Fruit fly (Drosophila melanogaster): ENCODE measurements around the gene CG33169.

The CG33169 gene

dm6 chr3L:22824668-22825192 is 38.9 kb upstream of the CG33169 start:
- no peak for TF ChIP-seq CG17806 (tag; optimal IDR thresholded peaks at IDR 0.05)
- peak; percentile 56 for TF ChIP-seq Pif1B (GFP tag; optimal IDR thresholded peaks at IDR 0.05)
- TF ChIP-seq CG8301 (tag; optimal IDR thresholded peaks at IDR 0.05) = peak; percentile 8
- TF ChIP-seq CG15710 (tag; optimal IDR thresholded peaks at IDR 0.05) = peak; percentile 3
- TF ChIP-seq CG10348 (GFP tag; IDR thresholded peaks at IDR 0.05) = no peak
- peak; percentile 72 for TF ChIP-seq fd96Ca (GFP tag; IDR thresholded peaks at IDR 0.05)
- peak; percentile 55 for TF ChIP-seq Pif1A (GFP tag; optimal IDR thresholded peaks at IDR 0.05)
- peak; percentile 75 for TF ChIP-seq CG13204 (GFP tag; optimal IDR thresholded peaks at IDR 0.05)
- TF ChIP-seq CG34367 (tag; optimal IDR thresholded peaks at IDR 0.05) = no peak
- peak; percentile 7 for TF ChIP-seq Snoo (tag; optimal IDR thresholded peaks at IDR 0.05)
- TF ChIP-seq CG12605 (GFP tag; IDR thresholded peaks at IDR 0.05) = peak; percentile 81
- peak; percentile 79 for TF ChIP-seq Ets98B (GFP tag; IDR thresholded peaks at IDR 0.05)
- TF ChIP-seq rn (GFP tag; IDR thresholded peaks at IDR 0.05) = no peak
- TF ChIP-seq CG14655 (GFP tag; optimal IDR thresholded peaks at IDR 0.05) = peak; percentile 51
- peak; percentile 61 for TF ChIP-seq gl (tag; optimal IDR thresholded peaks at IDR 0.05)
- TF ChIP-seq CG8159 (tag; optimal IDR thresholded peaks at IDR 0.05) = no peak
- peak; percentile 71; the same call in 2 of the 3 replicates for TF ChIP-seq CG4496 (GFP tag; IDR thresholded peaks at IDR 0.05)
- TF ChIP-seq CG32121 (GFP tag; IDR thresholded peaks at IDR 0.05) = no peak; the same call in none of the 2 replicates
- peak; percentile 62 for TF ChIP-seq EcR (GFP tag; optimal IDR thresholded peaks at IDR 0.05)
- TF ChIP-seq CG9948 (tag; optimal IDR thresholded peaks at IDR 0.05) = no peak
- no peak for TF ChIP-seq D1 (tag; optimal IDR thresholded peaks at IDR 0.05)

DNA sequence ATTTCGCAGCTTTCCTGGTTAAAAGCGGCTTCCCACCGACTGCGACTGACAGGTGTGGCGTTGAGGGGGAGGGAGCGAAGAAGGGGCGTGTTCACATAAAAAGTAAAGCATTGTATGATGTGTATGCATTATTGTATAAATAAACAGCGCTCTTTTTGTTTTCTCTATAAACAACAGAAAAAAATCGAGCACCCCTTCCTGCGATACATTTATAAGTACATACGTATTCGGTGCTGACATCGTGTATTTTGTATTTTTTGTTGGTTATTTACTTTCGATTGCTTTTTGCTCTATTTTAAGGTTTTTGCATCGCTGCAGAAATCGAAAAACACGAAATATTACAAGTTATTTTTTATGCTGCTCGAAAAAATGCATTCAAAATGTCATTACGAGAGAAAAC is 37.4 kb upstream of the CG33169 start:
- peak; percentile 33 for TF ChIP-seq CG13204 (GFP tag; optimal IDR thresholded peaks at IDR 0.05)
- TF ChIP-seq D1 (tag; optimal IDR thresholded peaks at IDR 0.05) = peak; percentile 33
- TF ChIP-seq rn (GFP tag; IDR thresholded peaks at IDR 0.05) = no peak
- TF ChIP-seq gl (tag; optimal IDR thresholded peaks at IDR 0.05) = peak; percentile 20
- peak; percentile 3 for TF ChIP-seq CG15710 (tag; optimal IDR thresholded peaks at IDR 0.05)
- no peak for TF ChIP-seq CG12605 (GFP tag; IDR thresholded peaks at IDR 0.05)
- peak; percentile 4 for TF ChIP-seq Pif1B (GFP tag; optimal IDR thresholded peaks at IDR 0.05)
- TF ChIP-seq CG17806 (tag; optimal IDR thresholded peaks at IDR 0.05) = peak; percentile 9

- no peak for TF ChIP-seq CG8159 (tag; optimal IDR thresholded peaks at IDR 0.05)
- no peak for TF ChIP-seq D1 (tag; optimal IDR thresholded peaks at IDR 0.05)
- TF ChIP-seq rn (GFP tag; IDR thresholded peaks at IDR 0.05) = no peak
- TF ChIP-seq CG17806 (tag; optimal IDR thresholded peaks at IDR 0.05) = no peak
- TF ChIP-seq EcR (GFP tag; optimal IDR thresholded peaks at IDR 0.05) = no peak
Measured at dm6 chr3L:22830132-22830697, 33.4 kb upstream of the CG33169 start.

DNA sequence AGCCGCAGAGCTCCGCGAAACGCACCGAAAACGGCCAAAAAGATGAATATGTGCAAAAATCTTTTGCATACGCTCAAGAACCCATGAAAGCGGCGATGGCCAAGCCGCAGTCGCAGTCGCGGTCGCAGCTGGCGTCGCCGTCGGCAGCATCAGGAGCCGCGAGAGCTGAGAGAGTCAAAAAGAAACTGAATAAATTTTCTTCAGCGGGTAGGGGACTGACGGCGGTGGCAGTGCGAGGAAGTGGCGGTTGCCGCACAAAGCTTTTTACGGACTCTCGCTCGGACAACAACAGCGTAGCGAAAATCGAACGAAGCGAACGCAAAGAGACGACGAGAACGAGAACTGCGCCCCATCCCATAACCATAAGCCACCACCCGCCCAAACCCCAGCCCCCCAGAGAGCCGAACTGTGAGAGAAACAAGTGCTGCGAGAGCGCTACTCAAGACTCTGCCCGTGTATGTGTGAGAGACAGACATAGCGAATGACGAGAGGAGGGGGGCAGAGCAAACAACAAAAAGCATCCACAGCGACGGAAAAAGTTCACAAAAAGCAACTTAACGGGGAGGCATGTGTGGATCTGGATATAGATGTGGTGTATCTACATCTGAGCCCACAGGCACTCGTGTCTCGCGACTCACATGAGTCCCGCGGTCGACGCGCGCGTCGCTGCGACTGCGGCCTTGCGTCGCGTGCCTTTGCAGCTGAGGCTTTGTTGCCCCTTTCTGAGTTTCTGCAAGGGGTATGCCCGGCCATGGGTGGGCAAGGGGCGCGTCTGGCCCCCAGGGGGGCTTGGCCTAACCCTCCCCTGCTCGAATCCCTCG is 28.3 kb upstream of the CG33169 start, which contains the start of gene jim:
TSS of gene jim (minus strand) at position 51 of the 821 bp plus-strand sequence.
- TF ChIP-seq CG9948 (tag; optimal IDR thresholded peaks at IDR 0.05) (no peak), CG15710 (tag; optimal IDR thresholded peaks at IDR 0.05) (peak; percentile 44), CG34367 (tag; optimal IDR thresholded peaks at IDR 0.05) (peak; percentile 38), CG14655 (GFP tag; optimal IDR thresholded peaks at IDR 0.05) (peak; percentile 48), CG8301 (tag; optimal IDR thresholded peaks at IDR 0.05) (peak; percentile 33), Pif1A (GFP tag; optimal IDR thresholded peaks at IDR 0.05) (no peak), CG10348 (GFP tag; IDR thresholded peaks at IDR 0.05) (0 out of 2 replicates have a peak, but pooled peaks have one; percentile 15), fd96Ca (GFP tag; IDR thresholded peaks at IDR 0.05) (peak; percentile 82; the same call in 2 of the 3 replicates), gl (tag; optimal IDR thresholded peaks at IDR 0.05) (peak; percentile 71), Pif1B (GFP tag; optimal IDR thresholded peaks at IDR 0.05) (peak; percentile 56), CG8159 (tag; optimal IDR thresholded peaks at IDR 0.05) (peak; percentile 23), CG4496 (GFP tag; IDR thresholded peaks at IDR 0.05) (no peak; the same call in 1 of the 3 replicates), rn (GFP tag; IDR thresholded peaks at IDR 0.05) (no peak), CG17806 (tag; optimal IDR thresholded peaks at IDR 0.05) (no peak), CG32121 (GFP tag; IDR thresholded peaks at IDR 0.05) (peak; percentile 60; the same call in 1 of the 2 replicates), CG13204 (GFP tag; optimal IDR thresholded peaks at IDR 0.05) (peak; percentile 92), D1 (tag; optimal IDR thresholded peaks at IDR 0.05) (no peak), CG12605 (GFP tag; IDR thresholded peaks at IDR 0.05) (peak; percentile 80), Snoo (tag; optimal IDR thresholded peaks at IDR 0.05) (peak; percentile 67), EcR (GFP tag; optimal IDR thresholded peaks at IDR 0.05) (peak; percentile 88), Ets98B (GFP tag; IDR thresholded peaks at IDR 0.05) (peak; percentile 68)

DNA sequence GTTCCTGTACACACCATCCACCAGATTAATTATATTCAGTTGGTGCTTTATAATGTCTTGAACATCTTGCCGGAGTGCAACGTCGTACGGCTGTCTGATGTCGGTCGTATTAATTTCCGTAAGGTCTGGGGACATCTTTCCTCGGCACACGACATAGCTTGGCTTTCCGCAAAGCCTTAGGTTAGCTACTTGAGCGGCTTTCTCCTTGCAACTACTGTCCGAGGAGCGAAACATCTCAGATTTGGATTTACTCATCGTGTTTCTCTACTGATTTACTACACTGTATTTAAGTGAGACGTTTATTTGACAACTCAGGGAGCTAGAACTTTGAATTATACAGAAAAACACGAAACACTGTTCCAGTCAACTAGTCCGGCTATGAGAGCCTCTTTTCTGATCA is 26.9 kb upstream of the CG33169 start, which contains the start of the genes CG11226 and CG45428:
TSS of gene CG11226 (plus strand) at position 301 of the 400 bp plus-strand sequence.
TSS of gene CG45428 (minus strand) at position 303 of the 400 bp plus-strand sequence.
- no peak for TF ChIP-seq CG13204 (GFP tag; optimal IDR thresholded peaks at IDR 0.05)

Measured in whole organism, pupa.